Fruit fly (Drosophila melanogaster) whole organism, embryonic: ENCODE data around the gene CG4020.

Source experiments
- CG10147 ChIP-seq: fragments of 200-800 bp; sonication (Bioruptor generic); optimal IDR thresholded peaks from 2 replicates; lab custom pipeline; 2019; ENCODE audit warnings: missing biosample characterization, mild to moderate bottlenecking, missing genetic modification characterization, moderate library complexity
- CG10274 ChIP-seq: fragments of 200-800 bp; sonication (Bioruptor generic); optimal IDR thresholded peaks from 3 replicates; lab custom pipeline; 2017; ENCODE audit warnings: missing biosample characterization, mild to moderate bottlenecking, missing genetic modification characterization
- CG10462 ChIP-seq: fragments of 200-800 bp; sonication (Bioruptor generic); optimal IDR thresholded peaks from 2 replicates; lab custom pipeline; 2016; ENCODE audit warnings: missing biosample characterization, missing genetic modification characterization
- CG10654 ChIP-seq: fragments of 200-800 bp; sonication (Bioruptor generic); optimal IDR thresholded peaks from 2 replicates; lab custom pipeline; 2016; ENCODE audit warnings: missing biosample characterization, missing genetic modification characterization
- CG12104 ChIP-seq: fragments of 200-800 bp; sonication (Bioruptor generic); optimal IDR thresholded peaks from 3 replicates; lab custom pipeline; 2016; ENCODE audit warnings: missing biosample characterization, missing genetic modification characterization
- CG12769 ChIP-seq: fragments of 200-800 bp; sonication (Bioruptor generic); optimal IDR thresholded peaks from 2 replicates; lab custom pipeline; 2019; ENCODE audit warnings: missing biosample characterization, mild to moderate bottlenecking, missing genetic modification characterization, moderate library complexity
- CG13287 ChIP-seq: fragments of 200-800 bp; sonication (Bioruptor generic); IDR thresholded peaks from 2 replicates; pipeline ENCODE4 v1.3.6; 2022; ENCODE audit warnings: missing biosample characterization, missing genetic modification characterization; ENCODE audit not compliant: partially characterized antibody
- CG1529 ChIP-seq: fragments of 200-800 bp; sonication (Bioruptor generic); optimal IDR thresholded peaks from 3 replicates; lab custom pipeline; 2018; ENCODE audit warnings: missing biosample characterization, missing genetic modification characterization
- CG17186 ChIP-seq: fragments of 200-800 bp; sonication (Bioruptor generic); optimal IDR thresholded peaks from 3 replicates; lab custom pipeline; 2017; ENCODE audit warnings: missing biosample characterization, missing genetic modification reagents, missing genetic modification characterization
- CG17361 ChIP-seq: fragments of 200-800 bp; sonication (Bioruptor generic); IDR thresholded peaks from 3 replicates; pipeline ENCODE4 v1.3.6; 2022; ENCODE audit warnings: missing biosample characterization, missing genetic modification characterization
- CG18262 ChIP-seq: fragments of 200-800 bp; optimal IDR thresholded peaks from 3 replicates; lab custom pipeline; 2019; ENCODE audit warnings: missing biosample characterization, mild to moderate bottlenecking, missing genetic modification characterization, moderate library complexity
- CG1832 ChIP-seq: fragments of 200-800 bp; sonication (Bioruptor generic); optimal IDR thresholded peaks from 2 replicates; lab custom pipeline; 2017; ENCODE audit warnings: missing biosample characterization, mild to moderate bottlenecking, missing genetic modification characterization, inconsistent platforms
- CG31224 ChIP-seq: fragments of 200-800 bp; sonication (Bioruptor generic); IDR thresholded peaks from 2 replicates; pipeline ENCODE4 v1.3.6; 2022; ENCODE audit warnings: missing biosample characterization, missing genetic modification characterization
- CG31441 ChIP-seq: fragments of 200-800 bp; sonication (Bioruptor generic); IDR thresholded peaks from 2 replicates; pipeline ENCODE4 v1.3.6; 2022; ENCODE audit warnings: missing biosample characterization, missing genetic modification characterization
- CG3163 ChIP-seq: fragments of 200-800 bp; sonication (Bioruptor generic); optimal IDR thresholded peaks from 3 replicates; lab custom pipeline; 2016; ENCODE audit warnings: missing biosample characterization, missing genetic modification characterization
- CG32767 ChIP-seq: fragments of 200-800 bp; sonication (Bioruptor generic); IDR thresholded peaks from 2 replicates; pipeline ENCODE4 v1.3.6; 2022; ENCODE audit warnings: missing biosample characterization, missing genetic modification characterization
- CG4404 ChIP-seq: fragments of 200-800 bp; sonication (Bioruptor generic); IDR thresholded peaks from 2 replicates; pipeline ENCODE4 v1.3.6; 2022; ENCODE audit warnings: missing biosample characterization, missing genetic modification characterization
- CG5245 ChIP-seq: fragments of 200-800 bp; sonication (Bioruptor generic); optimal IDR thresholded peaks from 3 replicates; lab custom pipeline; 2016; ENCODE audit warnings: missing biosample characterization, missing genetic modification characterization
- CG7357 ChIP-seq: fragments of 200-800 bp; sonication (Bioruptor generic); IDR thresholded peaks from 3 replicates; pipeline ENCODE4 v1.3.6; 2022; ENCODE audit warnings: missing biosample characterization, missing genetic modification characterization
- Chrac-16 ChIP-seq: fragments of 200-800 bp; sonication (Bioruptor generic); optimal IDR thresholded peaks from 3 replicates; lab custom pipeline; 2016; ENCODE audit warnings: missing biosample characterization, missing genetic modification characterization
- Dad ChIP-seq: fragments of 200-800 bp; sonication (Bioruptor generic); optimal IDR thresholded peaks from 3 replicates; lab custom pipeline; 2016; ENCODE audit warnings: missing biosample characterization, missing genetic modification characterization
- Deaf1 ChIP-seq: fragments of 200-800 bp; optimal IDR thresholded peaks from 3 replicates; lab custom pipeline; 2019; ENCODE audit warnings: missing biosample characterization, mild to moderate bottlenecking, missing genetic modification characterization, moderate library complexity
- Dref ChIP-seq: fragments of 200-800 bp; sonication (Bioruptor generic); IDR thresholded peaks from 2 replicates; pipeline ENCODE4 v1.3.6; 2022; ENCODE audit warnings: missing biosample characterization, missing genetic modification characterization
- Drgx ChIP-seq: fragments of 200-800 bp; sonication (Bioruptor generic); IDR thresholded peaks from 2 replicates; pipeline ENCODE4 v1.3.6; 2022; ENCODE audit warnings: missing biosample characterization, missing genetic modification characterization
- Elba2 ChIP-seq: fragments of 200-800 bp; sonication (Bioruptor generic); optimal IDR thresholded peaks from 3 replicates; lab custom pipeline; 2016; ENCODE audit warnings: missing biosample characterization, missing genetic modification characterization
- Hr51 ChIP-seq, 2 experiments: fragments of 200-800 bp; sonication (Bioruptor generic); optimal IDR thresholded peaks; 2 replicates in 1 of 2; 3 replicates in 1 of 2; lab custom pipeline; 2016 to 2018; ENCODE audit warnings: missing biosample characterization in 2 of 2, missing genetic modification characterization in 2 of 2, mild to moderate bottlenecking in 1 of 2, moderate library complexity in 1 of 2
- Lpt ChIP-seq: fragments of >200 bp; optimal IDR thresholded peaks from 2 replicates; lab custom pipeline; 2018; ENCODE audit warnings: missing biosample characterization, missing genetic modification characterization
- Mes4 ChIP-seq: fragments of 200-800 bp; sonication (Bioruptor generic); optimal IDR thresholded peaks from 2 replicates; lab custom pipeline; 2016; ENCODE audit warnings: missing biosample characterization, missing genetic modification characterization
- NK7.1 ChIP-seq: fragments of 200-800 bp; sonication (Bioruptor generic); optimal IDR thresholded peaks from 3 replicates; lab custom pipeline; 2016; ENCODE audit warnings: missing biosample characterization, missing genetic modification characterization
- PHDP ChIP-seq: fragments of 200-800 bp; sonication (Bioruptor generic); optimal IDR thresholded peaks from 3 replicates; lab custom pipeline; 2018; ENCODE audit warnings: missing biosample characterization, mild to moderate bottlenecking, missing genetic modification characterization, moderate library complexity
- Poxn ChIP-seq: fragments of 200-800 bp; sonication (Bioruptor generic); IDR thresholded peaks from 2 replicates; pipeline ENCODE4 v1.3.6; 2022; ENCODE audit warnings: missing biosample characterization, missing genetic modification characterization
- Rx ChIP-seq: fragments of 200-800 bp; sonication (Bioruptor generic); IDR thresholded peaks from 2 replicates; pipeline ENCODE4 v1.3.6; 2022; ENCODE audit warnings: missing biosample characterization, missing genetic modification characterization
- Side ChIP-seq: fragments of 200-800 bp; sonication (Bioruptor generic); optimal IDR thresholded peaks from 2 replicates; lab custom pipeline; 2016; ENCODE audit warnings: missing biosample characterization, missing genetic modification characterization
- Sox102F ChIP-seq: fragments of 200-800 bp; sonication (Bioruptor generic); optimal IDR thresholded peaks from 2 replicates; lab custom pipeline; 2018; ENCODE audit warnings: missing biosample characterization, mild to moderate bottlenecking, missing genetic modification characterization, moderate library complexity
- Ssrp ChIP-seq: fragments of 200-800 bp; sonication (Bioruptor generic); optimal IDR thresholded peaks from 2 replicates; lab custom pipeline; 2018; ENCODE audit warnings: missing biosample characterization, mild to moderate bottlenecking, missing genetic modification characterization, moderate library complexity
- YL-1 ChIP-seq: fragments of 200-800 bp; sonication (Bioruptor generic); optimal IDR thresholded peaks from 3 replicates; lab custom pipeline; 2017; ENCODE audit warnings: missing biosample characterization, mild to moderate bottlenecking, missing genetic modification characterization
- az2 ChIP-seq: fragments of 200-800 bp; sonication (Bioruptor generic); optimal IDR thresholded peaks from 3 replicates; lab custom pipeline; 2016; ENCODE audit warnings: missing biosample characterization, missing genetic modification characterization
- bab2 ChIP-seq: fragments of 200-800 bp; sonication (Bioruptor generic); optimal IDR thresholded peaks from 2 replicates; lab custom pipeline; 2016; ENCODE audit warnings: missing biosample characterization, missing genetic modification characterization
- crc ChIP-seq: fragments of 200-800 bp; sonication (Bioruptor generic); optimal IDR thresholded peaks from 2 replicates; lab custom pipeline; 2016; ENCODE audit warnings: missing biosample characterization, missing genetic modification characterization
- dan ChIP-seq: fragments of 200-800 bp; sonication (Bioruptor generic); IDR thresholded peaks from 2 replicates; pipeline ENCODE4 v1.3.6; 2022; ENCODE audit warnings: missing biosample characterization, missing genetic modification characterization
- disco-r ChIP-seq: fragments of 200-800 bp; sonication (Bioruptor generic); optimal IDR thresholded peaks from 2 replicates; lab custom pipeline; 2016; ENCODE audit warnings: missing biosample characterization, missing genetic modification characterization
- ewg ChIP-seq: fragments of 200-800 bp; sonication (Bioruptor generic); optimal IDR thresholded peaks from 3 replicates; lab custom pipeline; 2017; ENCODE audit warnings: mild to moderate bottlenecking, missing biosample characterization, missing genetic modification reagents, missing genetic modification characterization
- gcm2 ChIP-seq: fragments of 200-800 bp; sonication (Bioruptor generic); optimal IDR thresholded peaks from 2 replicates; lab custom pipeline; 2016; ENCODE audit warnings: missing biosample characterization, missing genetic modification characterization
- inv ChIP-seq: fragments of 200-800 bp; sonication (Bioruptor generic); IDR thresholded peaks from 2 replicates; pipeline ENCODE4 v1.3.6; 2022; ENCODE audit warnings: missing biosample characterization, missing genetic modification characterization; ENCODE audit not compliant: partially characterized antibody
- mirr ChIP-seq: fragments of 200-800 bp; sonication (Bioruptor generic); optimal IDR thresholded peaks from 3 replicates; lab custom pipeline; 2018; ENCODE audit warnings: missing biosample characterization, mild to moderate bottlenecking, missing genetic modification characterization
- pfk ChIP-seq: fragments of 200-800 bp; sonication (Bioruptor generic); optimal IDR thresholded peaks from 2 replicates; lab custom pipeline; 2018; ENCODE audit warnings: missing biosample characterization, mild to moderate bottlenecking, missing genetic modification characterization, moderate library complexity
- salm ChIP-seq: fragments of 200-800 bp; sonication (Bioruptor generic); optimal IDR thresholded peaks from 2 replicates; lab custom pipeline; 2018; ENCODE audit warnings: missing biosample characterization, mild to moderate bottlenecking, missing genetic modification characterization
- schlank ChIP-seq: fragments of 200-800 bp; sonication (Bioruptor generic); optimal IDR thresholded peaks from 2 replicates; lab custom pipeline; 2018; ENCODE audit warnings: missing biosample characterization, mild to moderate bottlenecking, missing genetic modification characterization
- twi ChIP-seq: fragments of 200-800 bp; optimal IDR thresholded peaks from 2 replicates; lab custom pipeline; 2019; ENCODE audit warnings: missing biosample characterization, mild to moderate bottlenecking, missing genetic modification characterization, moderate library complexity
- tx ChIP-seq: fragments of 200-800 bp; sonication (Bioruptor generic); optimal IDR thresholded peaks from 2 replicates; lab custom pipeline; 2016; ENCODE audit warnings: missing biosample characterization, missing genetic modification characterization
- unc-4 ChIP-seq: fragments of 200-800 bp; sonication (Bioruptor generic); IDR thresholded peaks from 2 replicates; pipeline ENCODE4 v1.3.6; 2022; ENCODE audit warnings: missing biosample characterization, missing genetic modification characterization; ENCODE audit not compliant: partially characterized antibody
- yki ChIP-seq: fragments of >200 bp; optimal IDR thresholded peaks from 3 replicates; lab custom pipeline; 2018

CG4020 gene

DNA sequence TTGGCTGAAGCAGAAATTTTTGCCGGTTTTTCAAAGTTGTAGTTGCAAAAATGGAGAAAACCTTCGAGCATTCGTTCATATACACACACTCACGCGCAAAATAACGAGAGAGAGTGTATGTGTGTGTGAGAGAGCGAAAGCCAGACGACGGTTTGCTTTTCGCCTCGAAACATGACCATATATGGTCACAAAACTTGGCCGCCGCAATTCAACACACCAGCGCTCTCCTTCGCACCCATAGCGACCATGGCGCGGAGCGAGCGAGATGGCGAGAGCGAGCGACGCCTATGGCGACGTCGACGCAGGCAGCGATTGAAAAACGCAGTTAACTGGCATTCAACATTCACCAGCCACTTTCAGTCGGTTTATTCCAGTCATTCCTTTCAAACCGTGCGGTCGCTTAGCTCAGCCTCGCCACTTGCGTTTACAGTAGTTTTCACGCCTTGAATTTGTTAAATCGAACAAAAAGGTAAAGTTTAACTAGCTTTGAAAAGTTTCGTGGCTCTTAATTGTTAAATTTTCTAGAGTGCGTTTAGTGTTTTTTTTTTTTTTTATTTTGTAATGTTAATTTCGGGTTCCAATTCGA is 3.8 kb upstream of the CG4020 start (continued):
- TF ChIP-seq CG17361 (GFP tag; lab: Robert Waterston, UW), result no peak
- no peak for TF ChIP-seq CG4404 (GFP tag; lab: Robert Waterston, UW)
- TF ChIP-seq crc (GFP tag; lab: Kevin White, UChicago), result no peak
- no peak for TF ChIP-seq bab2 (GFP tag; lab: Kevin White, UChicago)
- no peak for TF ChIP-seq NK7.1 (GFP tag; lab: Kevin White, UChicago)
- no peak for TF ChIP-seq disco-r (GFP tag; lab: Kevin White, UChicago)
- no peak for TF ChIP-seq CG17186 (GFP tag; lab: Kevin White, UChicago)
- no peak for TF ChIP-seq dan
- no peak for TF ChIP-seq CG7357 (GFP tag; lab: Robert Waterston, UW)
- TF ChIP-seq CG1832 (GFP tag; lab: Kevin White, UChicago), result peak; percentile 95
- peak; percentile 40; the same call in 1 of the 2 replicates for TF ChIP-seq unc-4
- TF ChIP-seq yki, result no peak
- TF ChIP-seq CG10274 (GFP tag; lab: Kevin White, UChicago), result no peak
- TF ChIP-seq Rx (GFP tag; lab: Robert Waterston, UW), result no peak
- no peak for TF ChIP-seq inv (GFP tag; lab: Robert Waterston, UW)
- no peak for TF ChIP-seq tx (GFP tag; lab: Kevin White, UChicago)
- no peak for TF ChIP-seq Elba2 (GFP tag; lab: Kevin White, UChicago)
- TF ChIP-seq Mes4, result no peak
- TF ChIP-seq mirr (GFP tag; lab: Kevin White, UChicago), result no peak
- peak; percentile 35 for TF ChIP-seq YL-1 (GFP tag; lab: Kevin White, UChicago)
- TF ChIP-seq Dref (GFP tag; lab: Robert Waterston, UW), result no peak
- TF ChIP-seq Dad (GFP tag; lab: Kevin White, UChicago), result no peak
- TF ChIP-seq CG13287, result no peak; the same call in 1 of the 2 replicates
- TF ChIP-seq CG5245 (GFP tag; lab: Kevin White, UChicago), result no peak
- no peak for TF ChIP-seq CG1529 (GFP tag; lab: Kevin White, UChicago)
- TF ChIP-seq gcm2 (GFP tag; lab: Kevin White, UChicago), result no peak
- peak; percentile 3 to 38 for TF ChIP-seq Hr51 (GFP tag; optimal IDR thresholded peaks at IDR 0.05; lab: Kevin White, UChicago)
- peak; percentile 59 for TF ChIP-seq Deaf1 (tag; lab: Kevin White, UChicago)
- TF ChIP-seq Chrac-16, result no peak
- no peak for TF ChIP-seq twi (tag; lab: Kevin White, UChicago)
- no peak for TF ChIP-seq CG31441 (GFP tag; lab: Robert Waterston, UW)
- TF ChIP-seq Sox102F (GFP tag; lab: Kevin White, UChicago), result no peak
- TF ChIP-seq CG3163 (GFP tag; lab: Kevin White, UChicago), result no peak
- TF ChIP-seq salm, result no peak
- TF ChIP-seq PHDP, result peak; percentile 15
- TF ChIP-seq CG18262 (tag; lab: Kevin White, UChicago), result no peak
- no peak for TF ChIP-seq CG31224 (GFP tag; lab: Robert Waterston, UW)
- no peak for TF ChIP-seq Poxn (GFP tag; lab: Robert Waterston, UW)
- peak; percentile 33 for TF ChIP-seq Side
- no peak for TF ChIP-seq CG10462 (GFP tag; lab: Kevin White, UChicago)
- TF ChIP-seq ewg (GFP tag; lab: Kevin White, UChicago), result peak; percentile 50
- TF ChIP-seq CG12104 (GFP tag; lab: Kevin White, UChicago), result no peak
- 0 out of 2 replicates have a peak, but pooled peaks have one; percentile 38 for TF ChIP-seq Drgx (GFP tag; lab: Robert Waterston, UW)
- TF ChIP-seq schlank (tag; lab: Kevin White, UChicago), result no peak
- peak; percentile 60 for TF ChIP-seq CG32767 (GFP tag; lab: Robert Waterston, UW)
- no peak for TF ChIP-seq CG10654 (GFP tag; lab: Kevin White, UChicago)
- peak; percentile 51 for TF ChIP-seq pfk (GFP tag; lab: Kevin White, UChicago)
- TF ChIP-seq Ssrp (tag; lab: Kevin White, UChicago), result no peak
- TF ChIP-seq CG12769 (tag; lab: Kevin White, UChicago), result peak; percentile 65
- TF ChIP-seq CG10147 (GFP tag; lab: Kevin White, UChicago), result no peak
- no peak for TF ChIP-seq az2 (GFP tag; lab: Kevin White, UChicago)
- TF ChIP-seq Lpt, result no peak
